Fruit fly (Drosophila melanogaster): ENCODE measurements around the gene CG32085.
A peak's percentile ranks its signal among the peaks of the same experiment; 100 is the strongest.

The CG32085 gene

DNA sequence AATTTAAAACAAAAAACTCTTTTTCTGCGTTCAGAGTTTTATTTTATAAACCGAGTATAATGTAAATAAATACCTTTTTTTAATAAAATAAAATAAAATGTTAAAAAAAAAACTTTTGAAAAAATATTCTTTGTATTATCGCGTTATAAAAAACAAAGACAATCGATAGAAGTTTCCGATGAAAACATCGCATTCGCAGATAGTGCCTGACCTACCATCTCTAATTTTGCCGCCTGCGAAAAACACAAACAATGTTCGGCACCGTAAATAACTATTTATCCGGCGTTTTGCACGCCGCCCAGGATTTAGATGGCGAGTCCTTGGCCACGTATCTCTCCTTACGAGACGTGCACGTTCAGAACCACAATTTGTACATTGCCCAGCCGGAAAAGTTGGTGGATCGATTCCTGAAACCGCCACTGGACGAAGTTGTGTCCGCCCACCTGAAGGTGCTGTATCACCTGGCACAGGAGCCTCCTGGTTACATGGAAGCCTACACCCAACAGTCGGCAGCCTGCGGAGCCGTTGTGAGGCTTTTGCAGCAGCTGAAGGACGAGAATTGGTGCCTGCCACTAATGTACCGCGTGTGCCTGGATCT, 53.8 kb downstream of the CG32085 start, which contains the start of gene PCID2 (continued):
- TF ChIP-seq caup (GFP tag; optimal IDR thresholded peaks at IDR 0.05; ENCODE audit: severe bottlenecking): no peak
- no peak for TF ChIP-seq CG6854 (GFP tag; optimal IDR thresholded peaks at IDR 0.05)
- TF ChIP-seq br (optimal IDR thresholded peaks at IDR 0.05): no peak
- TF ChIP-seq CG18262 (tag; optimal IDR thresholded peaks at IDR 0.05): no peak
- TF ChIP-seq CG43689 (GFP tag; IDR thresholded peaks at IDR 0.05): no peak
- TF ChIP-seq CG32532 (GFP tag; IDR thresholded peaks at IDR 0.05): no peak
- no peak for TF ChIP-seq CG17568 (GFP tag; optimal IDR thresholded peaks at IDR 0.05)
- TF ChIP-seq CG3065 (GFP tag; optimal IDR thresholded peaks at IDR 0.05): no peak
- no peak for TF ChIP-seq CG2120 (GFP tag; optimal IDR thresholded peaks at IDR 0.05)
- TF ChIP-seq aop (GFP tag; IDR thresholded peaks at IDR 0.05): no peak
- no peak for TF ChIP-seq gem (tag; optimal IDR thresholded peaks at IDR 0.05)
- TF ChIP-seq CG6791 (GFP tag; IDR thresholded peaks at IDR 0.05; ENCODE audit: partially characterized antibody): peak; percentile 77
- TF ChIP-seq ATbp (GFP tag; optimal IDR thresholded peaks at IDR 0.05): no peak
- TF ChIP-seq zfh1 (GFP tag; IDR thresholded peaks at IDR 0.05): no peak
- TF ChIP-seq fd102C (GFP tag; optimal IDR thresholded peaks at IDR 0.05): no peak
- TF ChIP-seq hb (GFP tag; IDR thresholded peaks at IDR 0.05; ENCODE audit: partially characterized antibody): peak; percentile 69
- TF ChIP-seq CG9876 (GFP tag; optimal IDR thresholded peaks at IDR 0.05): no peak
- no peak for TF ChIP-seq CG10431 (GFP tag; optimal IDR thresholded peaks at IDR 0.05)
- TF ChIP-seq Doc3 (GFP tag; IDR thresholded peaks at IDR 0.05; ENCODE audit: partially characterized antibody): peak; percentile 80
- TF ChIP-seq CG32772 (GFP tag; IDR thresholded peaks at IDR 0.05): no peak
- TF ChIP-seq CG12659 (GFP tag; optimal IDR thresholded peaks at IDR 0.05): no peak
- no peak for TF ChIP-seq en (GFP tag; optimal IDR thresholded peaks at IDR 0.05)
- no peak for TF ChIP-seq Xrp1 (GFP tag; IDR thresholded peaks at IDR 0.05)
- TF ChIP-seq Side (GFP tag; optimal IDR thresholded peaks at IDR 0.05): no peak
- TF ChIP-seq croc (GFP tag; conservative IDR thresholded peaks at IDR 0.05): no peak
- TF ChIP-seq CG17802 (tag; optimal IDR thresholded peaks at IDR 0.05): no peak
- TF ChIP-seq CG12219 (GFP tag; optimal IDR thresholded peaks at IDR 0.05): no peak
- no peak for TF ChIP-seq vvl (GFP tag; IDR thresholded peaks at IDR 0.05)
- TF ChIP-seq CG13775 (GFP tag; optimal IDR thresholded peaks at IDR 0.05): no peak
- TF ChIP-seq CG6654 (GFP tag; optimal IDR thresholded peaks at IDR 0.05): no peak
- TF ChIP-seq Fer2 (tag; optimal IDR thresholded peaks at IDR 0.05): no peak
- no peak for TF ChIP-seq bcd (GFP tag; optimal IDR thresholded peaks at IDR 0.05)
- peak; percentile 74 for TF ChIP-seq CG16813 (GFP tag; IDR thresholded peaks at IDR 0.05; ENCODE audit: partially characterized antibody)
- TF ChIP-seq CG11504 (tag; optimal IDR thresholded peaks at IDR 0.05): no peak
- TF ChIP-seq CG1832 (GFP tag; optimal IDR thresholded peaks at IDR 0.05): no peak
- TF ChIP-seq gro (GFP tag; optimal IDR thresholded peaks at IDR 0.05): no peak
- TF ChIP-seq CG18011 (GFP tag; optimal IDR thresholded peaks at IDR 0.05): no peak
- no peak for TF ChIP-seq hkb (optimal IDR thresholded peaks at IDR 0.05)
- no peak for TF ChIP-seq hkb (GFP tag; IDR thresholded peaks at IDR 0.05)
- TF ChIP-seq CG8388 (GFP tag; optimal IDR thresholded peaks at IDR 0.05): no peak
- peak; percentile 28 for TF ChIP-seq pzg (GFP tag; optimal IDR thresholded peaks at IDR 0.05)
- no peak for TF ChIP-seq vfl (GFP tag; optimal IDR thresholded peaks at IDR 0.05)
- TF ChIP-seq CG7556 (GFP tag; optimal IDR thresholded peaks at IDR 0.05): no peak
- TF ChIP-seq gt (GFP tag; IDR thresholded peaks at IDR 0.05): no peak
- TF ChIP-seq CG32767 (GFP tag; IDR thresholded peaks at IDR 0.05): no peak
- TF ChIP-seq CG10147 (GFP tag; optimal IDR thresholded peaks at IDR 0.05): no peak
- no peak for TF ChIP-seq schlank (tag; optimal IDR thresholded peaks at IDR 0.05)
- TF ChIP-seq CG18476 (GFP tag; optimal IDR thresholded peaks at IDR 0.05): no peak
- TF ChIP-seq CG15269 (tag; optimal IDR thresholded peaks at IDR 0.05): no peak
- TF ChIP-seq D19B (GFP tag; optimal IDR thresholded peaks at IDR 0.05): no peak
- TF ChIP-seq C15 (GFP tag; IDR thresholded peaks at IDR 0.05): no peak

Data from whole organism, embryonic.